Worm (Caenorhabditis elegans): ENCODE results near the gene C52B9.4.

The C52B9.4 gene

DNA sequence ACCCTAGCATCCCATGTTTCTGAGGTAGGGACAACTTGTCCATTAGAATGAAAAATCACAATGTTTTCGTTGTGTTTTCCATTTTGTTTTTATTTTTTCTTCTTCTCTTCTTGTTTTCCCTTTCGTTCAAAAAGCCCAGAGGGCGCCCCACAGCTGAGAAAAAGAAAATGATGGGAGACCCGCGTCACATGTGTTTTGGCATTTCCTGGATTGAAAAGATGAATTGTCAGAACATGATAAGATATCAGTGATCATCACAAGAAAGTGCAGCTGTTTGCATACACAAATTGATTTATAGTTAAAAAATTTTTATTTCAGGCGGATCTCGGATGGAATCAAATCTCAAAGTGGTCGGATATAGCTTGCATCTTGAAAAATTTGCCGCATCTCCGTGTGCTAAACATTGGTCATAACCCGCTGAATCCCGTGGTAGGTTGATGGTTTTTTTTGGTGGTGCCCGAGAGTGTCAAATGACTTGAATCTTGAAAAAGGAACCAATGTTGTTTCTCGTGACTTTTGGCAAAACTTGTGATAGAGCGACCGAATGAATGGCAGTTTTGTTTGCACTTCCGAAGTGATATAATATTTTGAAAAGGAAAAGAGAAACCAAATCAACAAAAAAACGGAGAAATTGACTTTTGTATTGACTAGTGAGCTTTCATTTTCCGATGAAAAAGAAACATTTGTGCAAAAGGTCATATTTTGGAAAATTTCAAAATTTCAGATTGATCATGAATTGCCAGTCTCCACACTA is 5.9 kb downstream of the C52B9.4 start:
- TF ChIP-seq unc-62 (GFP tag; optimal IDR thresholded peaks at IDR 0.05) (peak; percentile 75), mab-5 (tag; optimal IDR thresholded peaks at IDR 0.05) (peak; percentile 72), hlh-1 (tag; optimal IDR thresholded peaks at IDR 0.05) (peak; percentile 64), zip-8 (tag; optimal IDR thresholded peaks at IDR 0.05) (no peak)

- TF ChIP-seq lin-32 (GFP tag; optimal IDR thresholded peaks at IDR 0.05) (no peak), ztf-11 (tag; optimal IDR thresholded peaks at IDR 0.05) (no peak), cnd-1 (tag; optimal IDR thresholded peaks at IDR 0.05) (no peak), M03D4.4 (tag; optimal IDR thresholded peaks at IDR 0.05) (no peak), unc-120 (tag; optimal IDR thresholded peaks at IDR 0.05; ENCODE audit: poor library complexity, severe bottlenecking) (no peak)
These were observed 7.9 kb downstream of the C52B9.4 start for ce11 chrX:4268396-4268795.

ce11 chrX:4273614-4274013 is 13.2 kb downstream of the C52B9.4 start, which contains the start of gene C52B9.10:
Gene C52B9.10, plus strand, starts transcription at chrX:4273914.
- no peak for TF ChIP-seq ztf-11 (tag; optimal IDR thresholded peaks at IDR 0.05)
- no peak for TF ChIP-seq elt-3 (tag; optimal IDR thresholded peaks at IDR 0.05)
- TF ChIP-seq nhr-237 (tag; optimal IDR thresholded peaks at IDR 0.05), result no peak
- TF ChIP-seq ceh-83 (GFP tag; optimal IDR thresholded peaks at IDR 0.05), result no peak

- TF ChIP-seq flh-1 (GFP tag; optimal IDR thresholded peaks at IDR 0.05) (no peak), nhr-2 (tag; optimal IDR thresholded peaks at IDR 0.05) (no peak), nhr-76 (tag; optimal IDR thresholded peaks at IDR 0.05) (no peak), pha-4 (tag; optimal IDR thresholded peaks at IDR 0.05) (no peak), sptf-1 (tag; optimal IDR thresholded peaks at IDR 0.05) (no peak), elt-1 (tag; optimal IDR thresholded peaks at IDR 0.05; ENCODE audit: borderline replicate concordance, insufficient read depth) (no peak), M03D4.4 (tag; optimal IDR thresholded peaks at IDR 0.05) (no peak), nhr-12 (tag; optimal IDR thresholded peaks at IDR 0.05) (no peak), tbx-8 (GFP tag; optimal IDR thresholded peaks at IDR 0.05) (no peak), mab-5 (tag; optimal IDR thresholded peaks at IDR 0.05) (no peak), ham-2 (GFP tag; optimal IDR thresholded peaks at IDR 0.05) (no peak), drap-1 (GFP tag; optimal IDR thresholded peaks at IDR 0.05) (no peak), unc-62 (GFP tag; optimal IDR thresholded peaks at IDR 0.05) (no peak), ceh-39 (tag; optimal IDR thresholded peaks at IDR 0.05) (no peak), ceh-83 (GFP tag; optimal IDR thresholded peaks at IDR 0.05) (no peak), unc-120 (tag; optimal IDR thresholded peaks at IDR 0.05; ENCODE audit: poor library complexity, severe bottlenecking) (no peak), nhr-28 (tag; optimal IDR thresholded peaks at IDR 0.05) (no peak), elt-3 (tag; optimal IDR thresholded peaks at IDR 0.05) (no peak), lin-13 (tag; optimal IDR thresholded peaks at IDR 0.05) (no peak), mep-1 (tag; optimal IDR thresholded peaks at IDR 0.05) (no peak)
These were observed 13.7 kb downstream of the C52B9.4 start, which contains the start of gene mec-18 for ce11 chrX:4274116-4274515. Gene mec-18, minus strand, starts transcription at chrX:4274216.

DNA sequence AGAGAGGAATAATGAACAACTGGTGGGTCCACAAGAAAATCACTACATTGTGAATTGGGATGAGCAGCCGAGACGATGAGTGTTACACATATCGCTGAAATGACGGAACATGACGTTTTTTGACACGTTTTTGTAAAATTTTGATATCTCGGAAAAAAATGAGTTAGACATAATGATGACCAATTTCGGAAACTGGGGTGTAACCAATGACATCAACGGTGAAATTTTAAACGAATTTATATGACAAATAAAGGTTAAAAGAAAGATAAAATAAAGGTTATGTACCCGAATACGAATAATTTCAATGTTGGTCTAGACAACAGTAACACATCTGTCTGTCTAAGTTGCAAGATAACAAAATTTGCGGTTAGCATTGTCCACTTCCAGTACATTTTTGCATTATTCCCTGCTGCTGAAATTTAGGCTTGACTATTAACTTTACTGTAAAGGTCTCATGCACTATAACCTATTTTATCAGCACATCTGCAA is 18.9 kb downstream of the C52B9.4 start, which contains the start of the genes twk-28 and ets-9:
TSS of gene twk-28 (minus strand) at position 51 of the 489 bp plus-strand sequence.
TSS of gene ets-9 (plus strand) at position 410 of the 489 bp plus-strand sequence.
- TF ChIP-seq blmp-1 (tag; optimal IDR thresholded peaks at IDR 0.05) (no peak), ces-1 (GFP tag; optimal IDR thresholded peaks at IDR 0.05) (no peak), unc-120 (tag; optimal IDR thresholded peaks at IDR 0.05; ENCODE audit: poor library complexity, severe bottlenecking) (peak; percentile 47), cnd-1 (tag; optimal IDR thresholded peaks at IDR 0.05) (no peak), nhr-2 (tag; optimal IDR thresholded peaks at IDR 0.05) (no peak), unc-39 (tag; optimal IDR thresholded peaks at IDR 0.05) (no peak), sptf-1 (tag; optimal IDR thresholded peaks at IDR 0.05) (no peak), ztf-11 (tag; optimal IDR thresholded peaks at IDR 0.05) (no peak), M03D4.4 (tag; optimal IDR thresholded peaks at IDR 0.05) (no peak), unc-62 (GFP tag; optimal IDR thresholded peaks at IDR 0.05) (peak; percentile 36), snpc-4 (tag; optimal IDR thresholded peaks at IDR 0.05) (no peak), hlh-1 (tag; optimal IDR thresholded peaks at IDR 0.05) (peak; percentile 88), flh-1 (GFP tag; optimal IDR thresholded peaks at IDR 0.05) (no peak)
